Worm (Caenorhabditis elegans): ENCODE data around the gene F56A8.5.
"Not testable (repeated sequence)": the region's sequence is repeated elsewhere in the genome, so short reads cannot be mapped to it uniquely, and the experiment has no call there.

F56A8.5 gene

DNA sequence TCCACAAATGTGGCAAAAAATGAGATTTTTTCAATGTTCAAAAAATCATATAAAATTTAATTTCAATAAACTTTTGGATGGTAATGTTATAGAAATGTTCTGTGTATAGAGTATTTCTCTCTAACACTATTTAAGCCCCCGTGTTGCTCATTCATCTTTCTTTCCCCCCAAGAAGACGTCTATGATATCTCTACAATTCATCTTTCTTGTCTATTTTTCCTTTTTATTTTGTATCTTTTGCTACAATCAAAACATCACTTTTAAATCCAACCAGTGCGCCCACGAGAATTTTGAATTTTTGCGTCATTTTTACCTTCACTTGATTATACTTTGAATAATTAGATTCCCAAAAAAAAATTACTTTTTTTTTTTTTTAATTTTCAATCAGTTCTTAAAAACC lies 7.1 kb downstream of the F56A8.5 start:
- no peak for TF ChIP-seq unc-62 (GFP tag; optimal IDR thresholded peaks at IDR 0.05)

DNA sequence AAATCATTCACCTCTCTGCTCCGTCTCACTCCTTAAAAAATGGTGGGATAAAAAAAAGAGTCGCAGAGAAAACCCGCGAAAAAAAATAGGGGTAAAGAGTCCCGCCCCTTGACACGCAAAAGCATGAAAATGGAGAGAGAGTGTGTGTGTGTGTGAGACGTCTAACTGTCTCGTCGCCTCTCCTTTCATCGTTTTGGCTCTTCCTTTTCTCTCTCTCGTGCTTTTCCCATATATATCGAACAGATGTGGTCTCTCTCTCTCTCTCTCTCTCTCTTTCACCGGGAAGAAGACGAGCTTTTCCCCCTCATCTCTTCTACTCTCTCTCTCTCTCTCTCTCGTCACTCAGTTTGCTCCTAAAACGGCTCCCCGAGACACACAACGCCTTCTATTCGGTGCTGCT lies 10.1 kb downstream of the F56A8.5 start:
- no peak for TF ChIP-seq unc-62 (GFP tag; optimal IDR thresholded peaks at IDR 0.05)

DNA sequence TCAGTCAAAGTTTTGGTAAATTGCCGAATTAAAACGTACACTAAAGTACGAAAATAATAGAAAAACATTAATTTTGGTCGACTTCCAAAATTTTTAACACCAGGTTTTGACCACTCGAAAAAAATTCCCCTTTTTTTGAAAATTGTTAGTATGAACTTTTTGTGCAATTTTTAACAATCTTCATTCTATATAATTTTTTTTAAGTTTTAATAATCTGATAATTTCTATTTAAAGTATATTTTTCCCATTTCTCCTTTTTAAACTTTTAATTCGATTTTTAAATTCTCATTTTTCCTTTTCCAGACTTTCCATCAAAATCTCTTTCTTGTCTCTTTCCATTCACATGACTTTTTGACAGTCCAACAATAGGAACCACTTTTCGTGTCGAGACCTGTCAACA lies 11.3 kb downstream of the F56A8.5 start, which contains the start of gene unc-64:
TSS of gene unc-64 (plus strand) at position 301 of the 400 bp plus-strand sequence.
- no peak for TF ChIP-seq unc-62 (GFP tag; optimal IDR thresholded peaks at IDR 0.05)

DNA sequence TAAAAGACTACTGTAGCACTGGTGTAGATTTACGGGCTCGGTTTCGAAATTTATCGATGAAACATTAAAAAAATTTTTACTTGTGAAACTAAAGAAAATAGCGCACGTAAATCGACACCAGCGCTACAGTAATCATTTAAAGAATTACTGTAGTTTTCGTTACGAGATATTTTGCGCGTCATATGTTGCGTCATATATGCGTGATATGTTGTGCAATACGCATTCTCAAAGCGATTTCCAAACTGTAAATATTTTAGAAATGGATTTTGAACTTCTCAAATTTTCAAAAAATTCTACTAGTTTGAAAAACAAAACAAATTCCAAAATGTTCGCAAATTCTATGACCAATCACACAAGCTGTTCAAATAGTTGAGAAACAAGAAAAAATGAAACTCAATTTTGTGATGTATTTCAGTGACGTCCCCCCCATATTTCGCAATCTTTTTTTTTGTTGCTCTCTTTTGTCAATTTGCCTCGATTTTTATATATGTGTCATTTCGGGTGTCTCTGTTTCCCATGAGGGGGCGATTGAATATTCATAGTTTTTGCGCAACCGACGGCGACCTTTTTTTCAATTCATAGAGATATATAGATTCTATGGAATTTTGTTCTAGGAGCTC lies 12.3 kb downstream of the F56A8.5 start:
- no peak for TF ChIP-seq unc-62 (GFP tag; optimal IDR thresholded peaks at IDR 0.05)

DNA sequence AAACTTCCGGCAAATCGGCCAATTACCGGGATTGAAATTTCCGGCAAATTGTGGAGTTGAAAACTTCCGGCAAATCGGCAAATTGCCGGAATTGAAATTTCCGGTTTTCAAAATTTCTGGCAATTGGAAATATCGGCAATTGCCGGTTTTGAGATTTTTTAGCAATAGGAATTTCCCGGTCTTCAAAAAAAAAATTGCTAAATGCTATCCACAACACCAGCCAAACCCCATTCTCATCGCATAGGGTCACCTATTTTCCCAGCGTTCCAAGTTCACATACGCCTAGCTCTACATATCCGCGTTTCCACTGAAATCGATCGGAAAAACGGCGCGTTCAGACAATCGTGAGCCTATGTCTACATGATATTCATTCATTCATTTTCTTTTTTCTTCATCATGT lies 19.8 kb downstream of the F56A8.5 start, which contains the start of gene F56A8.8:
TSS of gene F56A8.8 (plus strand) at position 301 of the 400 bp plus-strand sequence.
- no peak for TF ChIP-seq unc-62 (GFP tag; optimal IDR thresholded peaks at IDR 0.05)

DNA sequence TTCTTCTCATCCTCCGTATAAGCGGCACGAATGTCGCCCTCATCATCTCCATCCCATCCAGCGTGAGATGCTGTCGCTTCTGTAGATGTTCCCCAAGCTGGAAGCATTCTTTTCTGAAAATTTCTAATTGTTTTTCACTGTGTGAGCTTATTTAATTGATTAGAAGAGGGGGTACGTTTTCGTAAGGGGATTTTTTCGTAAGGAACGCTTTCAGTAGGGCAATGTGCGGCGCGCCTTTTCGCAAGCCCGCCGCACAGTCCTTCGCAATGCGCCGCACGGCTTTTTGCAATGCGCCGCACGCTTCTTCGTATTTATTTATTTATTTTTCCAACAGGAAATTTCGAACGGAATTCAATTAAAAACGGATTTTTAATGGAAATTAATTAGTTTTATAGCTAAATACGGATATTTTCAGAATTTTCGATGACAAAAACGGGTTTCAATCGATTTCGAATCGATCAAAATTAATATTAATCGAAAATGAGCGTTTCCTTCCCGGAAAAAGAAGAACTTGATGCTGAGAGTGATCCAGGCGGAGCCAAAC lies 27.4 kb downstream of the F56A8.5 start, which contains the start of gene set-25:
TSS of gene set-25 (minus strand) at position 120 of the 544 bp plus-strand sequence.
- TF ChIP-seq unc-62 (GFP tag; optimal IDR thresholded peaks at IDR 0.05) = not testable (repeated sequence)

DNA sequence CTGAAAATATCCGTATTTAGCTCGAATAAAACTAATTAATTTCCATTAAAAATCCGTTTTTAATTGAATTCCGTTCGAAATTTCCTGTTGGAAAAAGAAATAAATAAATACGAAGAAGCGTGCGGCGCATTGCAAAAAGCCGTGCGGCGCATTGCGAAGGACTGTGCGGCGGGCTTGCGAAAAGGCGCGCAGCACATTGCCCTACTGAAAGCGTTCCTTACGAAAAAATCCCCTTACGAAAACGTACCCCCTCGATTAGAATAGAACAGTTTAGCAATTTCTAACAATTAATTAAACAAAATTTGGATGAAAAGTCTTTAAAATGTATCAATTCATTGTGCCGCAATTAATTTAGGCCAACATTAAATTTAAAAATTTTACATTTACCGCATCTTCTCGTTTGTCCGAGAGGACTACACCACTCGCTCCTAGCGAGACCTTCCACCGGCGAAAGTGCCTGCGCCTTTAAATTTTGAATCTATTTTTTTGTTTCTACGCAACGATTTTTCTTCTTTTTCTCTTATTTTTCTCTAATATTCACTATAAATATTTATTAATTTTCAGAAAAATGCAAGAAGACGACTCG lies 30.7 kb downstream of the F56A8.5 start, which contains the start of gene npp-18:
TSS of gene npp-18 (plus strand) at position 565 of the 586 bp plus-strand sequence.
- not testable (repeated sequence) for TF ChIP-seq unc-62 (GFP tag; optimal IDR thresholded peaks at IDR 0.05)

DNA sequence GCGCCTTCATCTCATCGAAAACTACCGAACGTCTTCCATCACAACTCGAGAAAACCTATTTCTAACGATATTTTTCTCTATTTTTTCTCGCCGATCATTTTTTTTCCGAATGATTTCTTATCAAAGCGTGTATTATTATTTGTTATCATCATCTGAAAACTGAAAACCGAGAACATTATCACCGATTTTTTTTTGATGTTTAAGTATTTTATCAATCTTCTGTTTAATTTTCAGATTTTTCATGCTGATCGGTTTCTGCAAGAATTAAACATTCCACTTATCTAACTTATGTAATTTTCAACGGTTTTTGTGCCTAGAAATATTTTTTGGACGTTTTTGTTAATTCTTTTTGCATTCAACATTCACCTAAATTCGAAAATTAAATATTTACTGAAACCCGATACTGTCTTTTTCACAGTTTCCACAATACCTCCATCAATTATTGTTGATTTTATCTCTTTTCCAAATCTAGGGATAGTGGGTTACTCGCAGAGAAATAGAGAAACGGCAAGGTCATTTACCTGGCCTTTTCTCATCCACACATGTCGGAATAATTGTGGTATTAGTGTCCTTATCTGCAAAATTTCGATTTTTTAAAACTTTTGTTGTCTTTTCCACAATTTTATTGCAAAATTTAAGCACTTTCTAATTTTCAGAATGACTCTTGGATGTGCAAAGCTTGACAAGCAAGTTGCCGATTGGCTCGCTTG lies 33.2 kb downstream of the F56A8.5 start, which contains the start of gene pgm-2:
TSS of gene pgm-2 (plus strand) at position 657 of the 710 bp plus-strand sequence.
- TF ChIP-seq unc-62 (GFP tag; optimal IDR thresholded peaks at IDR 0.05) = no peak

DNA sequence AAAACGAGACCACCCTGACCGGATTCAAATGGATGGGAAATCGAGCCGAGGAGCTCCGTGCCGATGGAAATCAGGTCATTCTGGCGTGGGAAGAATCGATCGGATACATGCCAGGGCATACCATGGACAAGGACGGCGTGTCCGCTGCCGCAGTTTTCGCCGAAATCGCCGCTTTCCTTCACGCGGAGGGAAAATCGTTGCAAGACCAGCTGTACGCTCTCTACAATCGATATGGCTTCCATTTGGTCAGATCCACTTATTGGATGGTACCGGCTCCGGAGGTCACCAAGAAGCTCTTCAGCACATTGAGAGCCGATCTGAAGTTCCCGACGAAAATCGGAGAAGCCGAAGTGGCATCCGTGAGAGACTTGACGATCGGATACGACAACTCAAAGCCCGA lies 36.3 kb downstream of the F56A8.5 start:
- TF ChIP-seq unc-62 (GFP tag; optimal IDR thresholded peaks at IDR 0.05) = no peak

DNA sequence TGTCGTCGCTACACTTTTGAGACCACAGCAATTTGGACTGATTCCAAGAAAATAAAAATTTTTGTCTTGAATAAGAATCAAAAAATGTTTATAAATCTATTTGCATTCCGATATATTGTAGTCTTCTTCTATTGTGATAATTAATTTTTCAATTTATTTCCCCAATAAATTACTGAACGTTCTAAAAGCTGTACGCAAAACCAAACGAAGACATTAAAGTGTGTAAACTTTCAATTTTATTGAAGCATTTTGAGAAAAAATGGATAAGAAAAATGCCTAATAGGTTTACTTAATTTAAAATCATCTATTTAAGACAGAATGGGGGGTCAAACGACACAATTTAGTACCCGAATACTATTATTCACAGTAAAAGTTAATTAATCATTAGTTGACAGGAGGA lies 36.9 kb downstream of the F56A8.5 start:
- no peak for TF ChIP-seq unc-62 (GFP tag; optimal IDR thresholded peaks at IDR 0.05)

DNA sequence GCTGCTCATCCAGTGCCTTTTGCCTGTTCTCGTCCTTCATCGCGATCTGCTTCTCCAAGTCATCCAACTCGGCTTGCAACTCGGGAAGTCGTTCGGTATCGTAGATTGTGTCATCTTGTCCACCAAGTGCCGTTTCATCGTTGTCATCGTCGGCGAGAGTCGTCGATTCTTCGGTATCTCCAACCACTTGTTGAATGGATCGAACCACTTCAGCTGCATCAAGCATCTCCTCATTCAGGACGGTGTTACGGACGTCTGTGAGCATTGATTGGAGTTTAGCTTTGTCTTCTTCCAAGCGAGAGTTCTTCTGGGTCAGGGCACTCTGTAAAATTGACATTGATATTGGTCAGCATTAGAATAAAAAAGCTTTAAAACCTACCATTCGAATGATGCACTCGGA lies 39.9 kb downstream of the F56A8.5 start:
- TF ChIP-seq unc-62 (GFP tag; optimal IDR thresholded peaks at IDR 0.05) = no peak

DNA sequence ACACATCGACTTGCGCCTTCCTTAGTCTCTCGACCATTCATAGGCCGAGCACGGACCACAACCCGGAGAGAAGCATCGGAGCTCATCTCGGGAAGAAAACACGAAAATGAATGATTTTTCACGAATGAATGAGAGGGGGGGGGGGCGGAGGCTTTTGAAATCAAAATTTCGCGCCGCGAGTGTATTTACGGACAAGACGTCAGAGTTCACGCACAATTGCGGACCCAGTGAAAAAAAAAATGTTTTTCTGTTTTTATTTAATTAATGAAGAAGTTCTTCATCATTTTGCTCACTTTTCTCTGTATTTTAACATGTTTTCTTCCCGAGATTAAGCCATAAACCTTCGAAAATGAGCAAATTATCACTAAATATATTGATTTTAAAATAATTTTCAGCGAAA lies 41.4 kb downstream of the F56A8.5 start, which contains the start of the genes klp-19 and slc-36.1:
TSS of gene klp-19 (minus strand) at position 153 of the 400 bp plus-strand sequence.
TSS of gene slc-36.1 (plus strand) at position 396 of the 400 bp plus-strand sequence.
- TF ChIP-seq unc-62 (GFP tag; optimal IDR thresholded peaks at IDR 0.05) = no peak

DNA sequence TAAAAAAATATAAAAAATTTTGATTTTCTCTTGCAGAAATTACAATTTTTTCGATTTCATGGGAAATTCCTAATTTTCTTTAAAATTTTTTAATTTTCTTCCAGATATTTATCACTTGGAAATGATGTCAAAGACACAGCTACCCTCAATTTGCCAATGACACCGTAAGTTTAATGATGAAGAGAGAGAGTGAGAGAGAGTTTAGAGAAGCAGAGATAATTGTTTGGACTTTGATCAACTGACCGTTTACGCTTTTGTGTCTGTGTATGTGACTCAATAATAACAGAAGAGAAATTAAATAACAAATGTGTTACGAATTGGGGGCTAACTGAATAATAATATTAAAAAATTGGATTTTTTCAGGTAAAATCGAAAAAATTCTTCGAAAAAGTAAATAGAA lies 44.9 kb downstream of the F56A8.5 start:
- no peak for TF ChIP-seq unc-62 (GFP tag; optimal IDR thresholded peaks at IDR 0.05)

DNA sequence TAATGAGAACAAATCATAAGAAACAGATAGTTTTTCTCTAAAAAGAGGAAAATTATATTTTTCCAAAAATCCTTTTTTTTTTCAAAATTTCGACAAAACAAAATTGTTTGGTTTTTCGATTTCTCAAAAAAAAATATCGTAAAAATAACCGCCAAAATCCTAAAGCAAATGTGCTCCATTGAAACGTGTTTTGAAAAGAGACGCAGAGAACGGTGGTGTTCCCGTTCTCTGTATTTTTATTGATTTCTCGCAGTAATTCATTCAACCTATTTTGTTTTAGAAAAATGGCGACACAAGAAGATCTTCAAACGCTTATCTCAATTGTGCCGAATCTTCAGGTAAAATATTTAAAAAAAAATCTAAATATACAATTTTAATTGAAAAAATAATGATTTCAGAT lies 48.1 kb downstream of the F56A8.5 start, which contains the start of gene Y43F4B.10:
TSS of gene Y43F4B.10 (plus strand) at position 281 of the 400 bp plus-strand sequence.
- TF ChIP-seq unc-62 (GFP tag; optimal IDR thresholded peaks at IDR 0.05) = no peak

DNA sequence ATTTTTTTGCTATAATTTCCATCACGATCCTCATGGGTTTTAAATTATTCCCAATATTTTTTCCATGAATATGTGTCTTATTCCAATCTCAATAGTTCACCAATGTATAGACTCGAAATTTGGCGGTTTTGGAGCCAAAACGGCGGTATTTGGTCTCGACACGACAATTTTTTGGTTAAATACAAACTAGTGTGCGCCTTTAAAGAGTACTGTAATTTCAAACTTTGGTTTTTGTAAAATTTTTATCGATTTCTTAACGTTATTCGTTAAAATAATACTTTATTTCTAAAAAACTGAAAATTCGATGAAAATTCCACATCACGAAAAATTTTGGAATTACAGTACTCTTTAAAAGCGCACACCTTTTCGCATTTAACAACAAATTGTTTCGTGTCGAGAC lies 49.0 kb downstream of the F56A8.5 start:
- TF ChIP-seq unc-62 (GFP tag; optimal IDR thresholded peaks at IDR 0.05) = no peak

DNA sequence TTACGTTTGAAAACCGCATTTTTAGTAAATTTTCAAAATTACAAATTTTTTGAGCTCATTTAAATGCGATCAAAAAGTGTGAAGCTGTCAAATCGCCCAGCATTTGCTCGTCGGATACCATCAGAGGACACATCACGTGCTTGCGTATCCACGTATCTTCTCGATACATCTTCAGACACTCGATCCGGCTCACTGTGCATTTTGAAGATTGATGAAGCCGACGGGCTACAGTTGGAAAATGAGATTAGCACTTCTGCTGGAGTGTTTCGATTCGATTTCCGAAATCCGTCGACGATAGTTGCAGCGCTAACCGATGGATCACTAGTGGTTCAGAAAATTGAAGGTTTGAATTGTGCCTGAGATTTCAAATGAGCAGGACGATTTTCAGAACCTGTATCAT lies 49.4 kb downstream of the F56A8.5 start, which contains the start of gene dph-7:
TSS of gene dph-7 (plus strand) at position 53 of the 400 bp plus-strand sequence.
- TF ChIP-seq unc-62 (GFP tag; optimal IDR thresholded peaks at IDR 0.05) = no peak
